Fruit fly (Drosophila melanogaster): ENCODE results near the gene CG1971.

Gene CG1971

DNA sequence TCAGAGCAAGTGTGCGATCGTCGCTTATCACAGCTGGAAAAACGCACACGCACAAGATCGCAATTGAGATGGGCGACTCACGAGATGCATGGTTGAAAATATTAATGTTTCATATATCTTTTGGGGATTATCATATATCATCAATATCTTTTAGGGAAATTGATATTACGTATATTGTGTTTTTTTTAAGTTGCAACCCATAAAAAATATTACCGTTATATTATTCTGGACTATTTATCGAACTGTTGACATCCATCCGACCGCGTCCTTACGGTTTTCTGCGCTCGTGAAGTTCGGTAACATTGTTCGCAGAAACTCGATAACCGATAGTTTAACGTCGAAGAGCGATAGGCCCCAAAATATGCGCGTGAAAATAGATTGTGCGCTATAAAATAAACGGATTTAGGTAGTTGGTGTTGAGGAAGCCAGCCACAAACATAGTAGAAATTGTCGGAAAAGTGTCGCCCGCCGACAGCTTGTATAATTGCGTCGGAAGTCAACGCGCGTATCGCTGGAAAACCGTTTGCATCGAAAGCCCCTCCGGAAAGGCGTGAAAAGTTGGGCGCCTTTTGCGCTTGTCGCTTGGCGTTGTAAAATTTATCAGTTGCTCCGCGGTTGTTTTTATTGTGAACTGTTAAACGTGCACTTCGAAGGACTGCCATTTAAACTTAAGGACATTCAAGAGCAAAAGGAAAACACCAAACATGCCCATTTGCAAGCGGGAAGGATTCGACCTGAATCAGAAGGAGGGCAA lies 11.4 kb upstream of the CG1971 start, which contains the start of the genes Mccc1 and Acf:
Gene Mccc1 (minus strand): TSS at position 244 of the 754 bp plus-strand sequence.
Gene Acf (plus strand): TSS at position 318 of the 754 bp plus-strand sequence.
- TF ChIP-seq Dll (optimal IDR thresholded peaks at IDR 0.05) (no peak), EcR (GFP tag; optimal IDR thresholded peaks at IDR 0.05) (no peak), pan (optimal IDR thresholded peaks at IDR 0.05) (no peak), usp (GFP tag; optimal IDR thresholded peaks at IDR 0.05) (no peak), psq (optimal IDR thresholded peaks at IDR 0.05) (no peak), CG8478 (optimal IDR thresholded peaks at IDR 0.05) (no peak)

DNA sequence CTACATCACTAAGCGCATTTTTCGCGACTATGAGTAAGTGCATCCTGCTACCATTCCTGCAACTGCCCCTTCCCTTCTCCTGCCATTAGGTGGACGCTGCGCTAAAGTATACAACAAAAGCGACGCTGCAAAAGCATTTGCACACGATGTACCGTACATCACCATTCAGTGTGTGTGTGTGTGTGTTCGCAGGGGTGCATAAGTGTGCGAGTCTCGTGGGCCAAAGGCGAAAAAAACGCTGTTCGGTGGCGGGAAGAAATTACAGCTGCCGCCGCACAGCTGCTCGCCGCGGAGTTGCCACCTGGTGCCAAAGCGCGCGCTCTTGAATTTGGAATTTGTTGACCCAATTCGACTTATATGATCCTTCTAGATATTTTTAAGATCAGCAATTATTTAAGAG lies 10.8 kb upstream of the CG1971 start:
- TF ChIP-seq psq (optimal IDR thresholded peaks at IDR 0.05): no peak

DNA sequence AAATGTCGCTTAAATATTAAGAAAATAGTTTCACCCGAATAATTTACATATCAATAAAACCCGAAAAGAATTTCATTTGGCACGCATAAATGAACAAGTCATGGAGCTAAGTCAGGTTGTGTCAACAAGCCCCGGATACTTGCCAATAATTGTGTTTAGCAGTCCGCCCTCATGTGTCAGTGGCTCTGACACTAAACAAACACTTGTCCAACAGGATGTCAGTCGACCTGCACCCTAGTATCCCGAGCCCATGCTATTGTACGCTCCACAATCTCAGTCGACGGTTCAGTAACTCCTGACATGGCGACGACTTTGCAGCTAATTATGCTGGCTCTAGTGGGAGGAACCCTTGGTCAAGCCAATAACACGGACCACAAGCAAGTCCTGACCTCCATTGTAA lies 4.6 kb upstream of the CG1971 start, which contains the start of gene Ir100a:
Gene Ir100a (plus strand): TSS at position 301 of the 400 bp plus-strand sequence.
- TF ChIP-seq pan (optimal IDR thresholded peaks at IDR 0.05) (no peak), Dll (optimal IDR thresholded peaks at IDR 0.05) (no peak)

DNA sequence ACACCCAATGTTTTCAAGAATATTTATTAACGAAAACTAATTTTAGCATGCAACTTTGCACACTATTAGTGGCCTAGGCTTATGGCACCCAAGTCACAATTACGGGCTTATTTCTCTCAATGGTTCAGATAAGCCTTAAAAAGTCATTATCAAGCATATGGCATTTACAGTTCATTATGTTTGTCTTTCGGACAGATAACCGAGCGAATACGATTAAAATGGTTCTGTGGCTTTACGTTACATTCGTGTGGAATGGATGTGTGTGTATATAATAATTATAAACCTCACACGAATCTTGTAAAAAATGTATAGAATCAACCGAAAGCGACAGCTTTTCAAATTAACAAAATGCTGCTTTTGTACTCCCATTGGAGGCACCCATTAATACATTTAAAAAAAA lies 3.3 kb downstream of the CG1971 start:
- TF ChIP-seq Dll (optimal IDR thresholded peaks at IDR 0.05) (no peak), pan (optimal IDR thresholded peaks at IDR 0.05) (no peak), psq (optimal IDR thresholded peaks at IDR 0.05) (no peak), CG8478 (optimal IDR thresholded peaks at IDR 0.05) (no peak), usp (GFP tag; optimal IDR thresholded peaks at IDR 0.05) (no peak), EcR (GFP tag; optimal IDR thresholded peaks at IDR 0.05) (no peak)

DNA sequence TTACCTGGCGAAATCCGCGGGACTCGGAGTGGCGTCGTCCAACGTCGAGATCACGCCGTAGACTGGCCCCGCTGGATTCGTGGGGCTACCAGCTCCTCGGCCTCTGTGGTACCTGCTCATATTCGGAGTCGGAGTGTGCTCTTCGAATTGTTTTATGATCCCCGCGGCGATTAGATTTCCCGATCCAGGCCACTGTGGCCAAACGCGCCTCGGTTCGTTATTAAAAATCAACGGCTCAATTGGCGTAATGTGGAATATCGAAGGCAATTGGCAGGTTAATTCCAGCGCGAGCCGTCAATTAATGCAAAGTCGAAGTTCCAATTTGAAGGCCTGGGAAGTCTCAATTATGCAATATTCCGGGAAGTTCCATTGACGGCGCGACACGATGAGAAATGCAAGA lies 4.4 kb downstream of the CG1971 start:
- TF ChIP-seq CG8478 (optimal IDR thresholded peaks at IDR 0.05) (no peak), Dll (optimal IDR thresholded peaks at IDR 0.05) (peak; percentile 9), EcR (GFP tag; optimal IDR thresholded peaks at IDR 0.05) (no peak)

DNA sequence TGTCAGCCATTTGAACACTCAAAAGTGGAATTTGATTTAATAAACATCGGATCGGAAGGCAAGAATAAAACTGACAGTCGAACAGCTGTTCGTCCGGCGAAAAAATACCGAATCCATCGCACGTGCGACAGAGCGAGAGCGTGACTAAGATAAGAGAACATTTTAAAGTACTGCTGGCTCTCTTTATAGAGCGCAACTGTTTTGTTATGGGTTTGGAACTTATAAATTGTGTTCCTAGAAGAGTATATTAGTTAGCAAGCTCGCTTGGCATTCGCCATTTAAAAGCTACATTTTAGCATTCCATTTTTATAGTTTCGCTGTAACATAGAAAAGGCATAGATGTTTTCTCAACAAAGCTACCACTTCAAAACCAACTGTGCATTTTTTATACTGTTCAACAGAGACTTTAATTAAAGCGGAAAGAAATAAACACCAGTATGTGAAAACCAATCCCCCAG lies 4.8 kb downstream of the CG1971 start, which contains the start of gene Rift:
Gene Rift (minus strand): TSS at position 114 of the 458 bp plus-strand sequence.
- no peak for TF ChIP-seq CG8478 (optimal IDR thresholded peaks at IDR 0.05)
- TF ChIP-seq pan (optimal IDR thresholded peaks at IDR 0.05): no peak
- no peak for TF ChIP-seq psq (optimal IDR thresholded peaks at IDR 0.05)

DNA sequence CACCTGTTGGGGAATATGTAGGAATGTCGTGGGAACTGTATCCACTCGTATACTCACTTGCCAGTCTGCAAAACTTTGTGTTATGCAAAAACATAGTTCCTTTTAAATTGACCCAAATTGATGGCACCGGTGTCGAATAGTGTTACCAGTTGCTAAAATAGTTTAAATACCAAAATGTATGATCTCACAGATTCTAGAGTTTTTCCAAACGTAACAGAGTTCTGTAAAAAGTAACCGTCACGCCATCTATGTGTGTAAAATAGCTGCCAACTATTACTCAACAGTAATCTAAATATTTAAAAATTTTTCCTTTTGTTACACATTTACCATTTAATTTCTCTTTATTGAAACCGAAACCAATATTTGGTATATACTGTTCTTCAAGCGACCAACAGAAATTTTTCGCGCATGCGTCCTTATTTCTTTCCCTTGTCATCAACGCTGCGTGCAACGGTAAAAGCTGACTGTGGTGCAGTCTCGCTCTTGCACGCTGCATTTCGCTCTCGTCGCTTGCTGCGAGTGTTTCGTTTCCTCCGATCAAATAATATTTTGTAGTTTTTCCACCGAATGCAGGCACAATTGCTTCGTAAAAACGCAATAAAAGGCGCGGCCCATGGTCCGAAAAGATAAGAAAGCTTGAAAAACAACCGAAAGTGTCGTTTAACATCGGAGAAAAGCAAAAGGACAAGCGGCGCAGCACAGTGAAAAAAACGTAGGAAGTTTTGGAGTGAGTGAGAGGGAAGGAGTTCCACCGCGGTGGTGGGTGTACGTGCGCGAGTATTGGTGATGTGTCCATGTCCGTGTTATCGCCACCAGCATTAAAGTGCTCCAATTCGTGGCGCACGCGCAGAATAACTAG lies 7.1 kb downstream of the CG1971 start, which contains the start of the genes FeCH and RhoGAP100F:
Gene FeCH (minus strand): TSS at position 180 of the 859 bp plus-strand sequence.
Gene RhoGAP100F (plus strand): TSS at position 493 of the 859 bp plus-strand sequence.
- no peak for TF ChIP-seq usp (GFP tag; optimal IDR thresholded peaks at IDR 0.05)
- TF ChIP-seq pan (optimal IDR thresholded peaks at IDR 0.05): no peak
- no peak for TF ChIP-seq psq (optimal IDR thresholded peaks at IDR 0.05)
- no peak for TF ChIP-seq Dll (optimal IDR thresholded peaks at IDR 0.05)
- no peak for TF ChIP-seq EcR (GFP tag; optimal IDR thresholded peaks at IDR 0.05)
- no peak for TF ChIP-seq CG8478 (optimal IDR thresholded peaks at IDR 0.05)

DNA sequence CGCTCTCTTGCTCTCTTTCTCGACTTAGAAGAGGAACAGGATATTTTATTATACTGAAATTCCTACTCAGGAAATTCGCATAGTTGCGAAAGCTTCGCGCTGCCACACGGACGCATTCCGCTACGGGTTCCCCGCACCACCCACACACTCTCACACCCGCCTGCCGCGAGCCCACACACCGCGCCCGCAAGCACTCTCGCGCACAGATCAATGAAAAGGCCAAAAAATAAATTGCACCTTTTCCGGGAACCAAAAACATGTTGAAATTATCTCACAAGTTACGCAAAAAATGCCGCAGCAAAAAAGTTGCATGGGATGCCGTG lies 7.7 kb downstream of the CG1971 start:
- TF ChIP-seq CG8478 (optimal IDR thresholded peaks at IDR 0.05) (no peak), psq (optimal IDR thresholded peaks at IDR 0.05) (no peak), pan (optimal IDR thresholded peaks at IDR 0.05) (no peak), EcR (GFP tag; optimal IDR thresholded peaks at IDR 0.05) (no peak), usp (GFP tag; optimal IDR thresholded peaks at IDR 0.05) (no peak), Dll (optimal IDR thresholded peaks at IDR 0.05) (no peak)

DNA sequence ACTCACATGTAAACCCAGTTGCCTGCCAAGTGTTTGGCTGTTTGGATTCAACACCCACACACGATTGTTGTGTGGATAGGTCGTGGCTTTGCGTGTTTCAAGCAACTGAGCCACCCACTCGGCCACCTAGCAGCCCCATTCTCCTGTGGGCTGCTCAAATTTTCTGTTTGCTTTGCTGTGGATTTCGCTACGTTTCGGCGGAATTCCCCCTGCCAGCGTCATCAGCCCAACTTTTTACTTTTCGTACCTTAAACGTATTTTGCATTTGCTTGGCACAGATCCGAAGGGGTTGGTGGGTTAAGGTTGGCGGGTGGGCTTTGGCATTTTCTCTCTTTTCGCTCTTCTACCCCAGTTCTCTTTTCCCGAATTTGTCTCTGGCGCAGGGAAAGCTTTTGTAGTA lies 17.2 kb downstream of the CG1971 start:
- no peak for TF ChIP-seq psq (optimal IDR thresholded peaks at IDR 0.05)
- no peak for TF ChIP-seq Dll (optimal IDR thresholded peaks at IDR 0.05)
- TF ChIP-seq pan (optimal IDR thresholded peaks at IDR 0.05): no peak
- no peak for TF ChIP-seq EcR (GFP tag; optimal IDR thresholded peaks at IDR 0.05)
- no peak for TF ChIP-seq CG8478 (optimal IDR thresholded peaks at IDR 0.05)
- no peak for TF ChIP-seq usp (GFP tag; optimal IDR thresholded peaks at IDR 0.05)

DNA sequence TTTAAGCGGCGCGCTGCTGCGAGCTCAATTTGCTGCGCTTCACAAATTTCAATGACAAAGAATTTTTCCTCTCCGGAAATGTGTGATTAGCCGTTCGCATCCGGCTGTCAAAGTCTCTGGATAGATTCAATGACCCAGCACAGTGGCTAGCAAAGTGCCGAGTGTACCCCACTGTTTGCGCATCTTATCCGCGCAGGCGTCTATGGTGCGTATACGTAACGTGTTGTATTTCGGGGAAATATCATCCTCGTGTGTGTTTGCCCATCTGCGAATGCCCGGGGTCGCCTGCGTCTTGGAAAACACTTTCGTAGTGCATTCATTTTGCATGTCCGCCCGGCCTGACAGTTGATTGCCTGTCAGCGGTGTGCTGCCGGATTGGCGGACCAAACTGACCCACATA lies 18.9 kb downstream of the CG1971 start:
- TF ChIP-seq pan (optimal IDR thresholded peaks at IDR 0.05) (no peak), EcR (GFP tag; optimal IDR thresholded peaks at IDR 0.05) (no peak)

DNA sequence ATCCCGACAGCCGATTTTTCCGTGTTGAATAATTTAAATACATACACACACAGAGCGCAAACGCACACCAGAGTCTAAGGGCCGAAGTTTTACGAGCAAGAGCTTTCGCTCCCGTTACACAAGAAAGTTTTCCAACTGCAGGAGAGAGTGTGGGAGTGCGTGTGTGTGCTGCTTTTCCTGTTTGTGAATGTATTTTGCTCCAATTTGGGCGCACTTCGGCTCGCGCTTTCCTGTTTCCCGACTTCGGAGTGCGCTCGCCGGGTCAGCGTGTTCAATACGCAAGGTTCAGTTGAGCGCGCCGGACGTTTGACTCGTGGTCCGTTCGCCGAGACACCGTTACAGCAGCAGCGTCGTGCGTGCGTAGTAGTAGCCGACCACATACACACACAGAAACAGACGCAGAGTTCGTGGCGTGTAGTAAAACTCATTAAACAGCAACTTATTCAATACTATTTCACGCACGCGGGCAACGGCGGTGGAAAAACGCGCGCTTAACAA lies 20.4 kb downstream of the CG1971 start:
- no peak for TF ChIP-seq Dll (optimal IDR thresholded peaks at IDR 0.05)
- no peak for TF ChIP-seq pan (optimal IDR thresholded peaks at IDR 0.05)
- no peak for TF ChIP-seq CG8478 (optimal IDR thresholded peaks at IDR 0.05)
- no peak for TF ChIP-seq EcR (GFP tag; optimal IDR thresholded peaks at IDR 0.05)
- no peak for TF ChIP-seq psq (optimal IDR thresholded peaks at IDR 0.05)

DNA sequence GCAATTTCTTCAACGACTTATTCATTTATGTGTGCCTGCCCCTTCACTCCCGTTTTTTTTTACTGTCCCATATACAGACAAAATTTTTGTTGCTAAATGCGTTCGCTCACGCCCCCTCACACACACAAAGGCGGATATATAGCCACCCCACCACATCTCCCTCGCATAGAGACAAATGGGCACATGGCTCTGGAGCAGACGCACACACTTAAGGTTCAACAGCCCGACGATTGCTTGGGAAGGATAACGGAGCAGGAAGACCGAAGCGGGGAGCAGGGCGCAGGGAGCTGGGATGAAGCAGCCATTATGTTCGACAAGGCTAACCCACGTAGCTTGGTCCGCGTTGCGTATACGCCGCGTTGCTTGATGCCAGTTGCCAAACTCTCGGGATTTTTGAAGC lies 21.2 kb downstream of the CG1971 start:
- TF ChIP-seq Dll (optimal IDR thresholded peaks at IDR 0.05) (no peak), usp (GFP tag; optimal IDR thresholded peaks at IDR 0.05) (no peak), pan (optimal IDR thresholded peaks at IDR 0.05) (no peak), CG8478 (optimal IDR thresholded peaks at IDR 0.05) (no peak), psq (optimal IDR thresholded peaks at IDR 0.05) (no peak), EcR (GFP tag; optimal IDR thresholded peaks at IDR 0.05) (no peak)

Measured in whole organism.